Worm (Caenorhabditis elegans) whole organism, L4/young adult: ENCODE measurements around the gene rpn-7.
"Not testable (repeated sequence)": the region's sequence is repeated elsewhere in the genome, so short reads cannot be mapped to it uniquely, and the experiment has no call there.

Experiments
- W03F9.2 ChIP-seq: fragments of 150-350 bp; optimal IDR thresholded peaks from 2 replicates; lab custom pipeline; 2014; ENCODE audit warnings: missing biosample characterization, missing genetic modification characterization
- dao-5 ChIP-seq: sonication (generic microtip); optimal IDR thresholded peaks from 2 replicates; lab custom pipeline; 2016; ENCODE audit warnings: missing genotype, missing genetic modification characterization, moderate library complexity, missing compliant biosample characterization
- him-1 ChIP-seq: sonication (generic microtip); optimal IDR thresholded peaks from 2 replicates; lab custom pipeline; 2016; ENCODE audit warnings: missing genotype, missing genetic modification reagents, missing genetic modification characterization, missing compliant biosample characterization

ce11 chrIV:9312827-9313226 lies 3.6 kb upstream of the rpn-7 start, which contains the start of gene F49C12.7:
- not testable (repeated sequence) for TF ChIP-seq him-1 (tag; lab: Kevin White, UChicago); W03F9.2; dao-5 (tag; lab: Kevin White, UChicago)
